Worm (Caenorhabditis elegans) whole organism, young adult: ENCODE measurements around the gene C13A10.1.
A peak's percentile ranks its signal among the peaks of the same experiment; 100 is the strongest.

ENCODE experiments used
- F52B5.7 ChIP-seq: sonication (generic microtip); optimal IDR thresholded peaks from 2 replicates; lab custom pipeline; 2016; ENCODE audit warnings: mild to moderate bottlenecking, missing genetic modification characterization, missing compliant biosample characterization
- atf-7 ChIP-seq: sonication (generic microtip); optimal IDR thresholded peaks from 2 replicates; lab custom pipeline; 2017; ENCODE audit warnings: mild to moderate bottlenecking, missing genetic modification characterization, missing compliant biosample characterization
- nhr-179 ChIP-seq: sonication (generic microtip); optimal IDR thresholded peaks from 2 replicates; lab custom pipeline; 2016; ENCODE audit warnings: mild to moderate bottlenecking, missing genetic modification characterization, missing compliant biosample characterization
- unc-62 ChIP-seq: fragments of 150-350 bp; optimal IDR thresholded peaks from 2 replicates; lab custom pipeline; 2014; ENCODE audit warnings: missing biosample characterization, missing genetic modification reagents, missing genetic modification characterization

DNA sequence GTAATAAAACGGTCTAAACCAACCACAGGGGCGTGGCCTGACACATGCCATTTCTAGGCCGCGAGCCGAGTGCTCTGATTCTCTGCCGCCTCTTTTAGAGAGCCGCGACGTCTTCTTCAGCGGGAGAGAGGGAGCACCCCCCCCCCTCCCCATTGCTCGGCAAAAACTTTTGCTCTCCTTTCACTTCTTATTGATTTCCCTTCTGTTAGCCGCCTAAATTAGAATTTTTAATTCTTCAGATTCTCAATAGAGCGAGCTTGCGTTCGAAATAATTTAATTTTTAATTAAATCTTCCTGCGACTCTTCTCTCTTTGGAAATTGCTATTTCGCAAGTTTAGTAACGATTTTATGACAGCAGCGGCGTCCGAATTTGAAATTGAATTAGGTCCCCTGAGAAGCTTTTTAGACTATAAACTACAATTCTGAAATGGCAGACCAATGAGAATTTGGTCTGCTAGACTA, 32.2 kb downstream of the C13A10.1 start:
- TF ChIP-seq unc-62 (no peak), atf-7 (tag; lab: Kevin White, UChicago) (peak; percentile 34), nhr-179 (tag; lab: Kevin White, UChicago) (no peak), F52B5.7 (peak; percentile 71)
